Worm (Caenorhabditis elegans) whole organism, L4 larva: ENCODE measurements around the gene Y37D8A.3.

ENCODE experiments used
- D1046.2 ChIP-seq: fragments of 200-800 bp; sonication (Bioruptor generic); IDR thresholded peaks from 2 replicates; pipeline ENCODE4 v1.3.6; 2022; ENCODE audit warnings: missing genetic modification characterization, missing compliant biosample characterization
- F10B5.3 ChIP-seq: sonication (generic microtip); optimal IDR thresholded peaks from 2 replicates; lab custom pipeline; 2016; ENCODE audit warnings: mild to moderate bottlenecking, missing genetic modification characterization, missing compliant biosample characterization
- F49E8.2 ChIP-seq: sonication (generic microtip); optimal IDR thresholded peaks from 2 replicates; lab custom pipeline; 2016; ENCODE audit warnings: missing compliant biosample characterization, mild to moderate bottlenecking, missing genetic modification characterization, borderline replicate concordance
- Y105C5A.15 ChIP-seq: fragments of 200-800 bp; sonication (Bioruptor generic); IDR thresholded peaks from 2 replicates; pipeline ENCODE4 v1.3.6; 2022; ENCODE audit warnings: missing genetic modification characterization, missing compliant biosample characterization
- Y48G9A.11 ChIP-seq: fragments of 200-800 bp; sonication (Bioruptor generic); IDR thresholded peaks from 2 replicates; pipeline ENCODE4 v1.3.6; 2022; ENCODE audit warnings: missing genetic modification reagents, missing genetic modification characterization, missing compliant biosample characterization
- Y5F2A.4 ChIP-seq: fragments of 200-800 bp; sonication (Bioruptor generic); optimal IDR thresholded peaks from 2 replicates; lab custom pipeline; 2018; ENCODE audit warnings: mild to moderate bottlenecking, missing genetic modification characterization, missing compliant biosample characterization
- ZK337.2 ChIP-seq: fragments of 200-800 bp; sonication (Bioruptor generic); IDR thresholded peaks from 2 replicates; pipeline ENCODE4 v1.3.6; 2022; ENCODE audit warnings: missing genetic modification reagents, missing genetic modification characterization, missing compliant biosample characterization
- ZK546.5 ChIP-seq, 2 experiments: sonication (generic microtip); optimal IDR thresholded peaks; 2 replicates each; lab custom pipeline; 2017; ENCODE audit warnings: missing biosample characterization in 2 of 2, missing genetic modification characterization in 2 of 2
- aha-1 ChIP-seq: fragments of 150-350 bp; peaks from one replicate; lab custom pipeline; 2014; ENCODE audit warnings: missing biosample characterization, missing genetic modification characterization
- ceh-20 ChIP-seq: fragments of 200-800 bp; sonication (Bioruptor generic); IDR thresholded peaks from 2 replicates; pipeline ENCODE4 v1.3.6; 2022; ENCODE audit warnings: missing genetic modification reagents, missing genetic modification characterization, missing compliant biosample characterization
- ceh-32 ChIP-seq: sonication (generic microtip); optimal IDR thresholded peaks from 2 replicates; lab custom pipeline; 2016; ENCODE audit warnings: mild to moderate bottlenecking, missing genetic modification characterization, missing compliant biosample characterization; ENCODE audit not compliant: poor library complexity
- ceh-44 ChIP-seq: fragments of 200-800 bp; sonication (Bioruptor generic); IDR thresholded peaks from 2 replicates; pipeline ENCODE4 v1.3.6; 2022; ENCODE audit warnings: missing genetic modification reagents, missing genetic modification characterization, missing compliant biosample characterization
- ceh-62 ChIP-seq: sonication (generic microtip); optimal IDR thresholded peaks from 2 replicates; lab custom pipeline; 2017; ENCODE audit warnings: missing biosample characterization, missing genetic modification characterization
- cey-2 ChIP-seq: sonication (generic microtip); optimal IDR thresholded peaks from 3 replicates; lab custom pipeline; 2017; ENCODE audit warnings: missing genetic modification characterization, mild to moderate bottlenecking, missing compliant biosample characterization, antibody characterized with exemption, borderline replicate concordance; ENCODE audit not compliant: insufficient read depth
- daf-12 ChIP-seq: fragments of 150-350 bp; optimal IDR thresholded peaks from 2 replicates; lab custom pipeline; 2014; ENCODE audit warnings: missing biosample characterization, missing genetic modification reagents, missing genetic modification characterization
- daf-16 ChIP-seq, 3 experiments: sonication (generic microtip); optimal IDR thresholded peaks; 2 replicates each; lab custom pipeline; 2016 to 2017; ENCODE audit warnings: missing genetic modification characterization in 3 of 3, missing genetic modification reagents in 3 of 3, mild to moderate bottlenecking in 2 of 3, missing compliant biosample characterization in 2 of 3, missing biosample characterization in 1 of 3, moderate library complexity in 1 of 3
- daf-8 ChIP-seq: fragments of 200-800 bp; sonication (Bioruptor generic); IDR thresholded peaks from 2 replicates; pipeline ENCODE4 v1.3.6; 2022; ENCODE audit warnings: missing genetic modification characterization, missing compliant biosample characterization
- dmd-6 ChIP-seq: fragments of 200-800 bp; sonication (Bioruptor generic); IDR thresholded peaks from 2 replicates; pipeline ENCODE4 v1.3.6; 2022; ENCODE audit warnings: missing genetic modification reagents, missing genetic modification characterization, missing compliant biosample characterization
- dmd-8 ChIP-seq: fragments of 200-800 bp; sonication (Bioruptor generic); IDR thresholded peaks from 2 replicates; pipeline ENCODE4 v1.3.6; 2022; ENCODE audit warnings: missing genetic modification characterization, missing compliant biosample characterization
- dmd-9 ChIP-seq: fragments of 200-800 bp; sonication (Bioruptor generic); IDR thresholded peaks from 2 replicates; pipeline ENCODE4 v1.3.6; 2022; ENCODE audit warnings: missing genetic modification reagents, missing genetic modification characterization, missing compliant biosample characterization
- egl-27 ChIP-seq: sonication (generic microtip); optimal IDR thresholded peaks from 3 replicates; lab custom pipeline; 2017; ENCODE audit warnings: missing biosample characterization, missing genetic modification reagents, missing genetic modification characterization
- egl-43 ChIP-seq: fragments of 200-800 bp; sonication (Bioruptor generic); IDR thresholded peaks from 2 replicates; pipeline ENCODE4 v1.3.6; 2022; ENCODE audit warnings: missing genetic modification reagents, missing genetic modification characterization, missing compliant biosample characterization
- hif-1 ChIP-seq, 2 experiments: sonication (generic microtip); optimal IDR thresholded peaks; 2 replicates each; lab custom pipeline; 2016 to 2017; ENCODE audit warnings: missing compliant biosample characterization in 2 of 2, missing genetic modification characterization in 2 of 2, missing genetic modification reagents in 2 of 2, missing genotype in 2 of 2, mild to moderate bottlenecking in 1 of 2
- hlh-11 ChIP-seq: fragments of 200-800 bp; sonication (Bioruptor generic); optimal IDR thresholded peaks from 2 replicates; lab custom pipeline; 2018; ENCODE audit warnings: mild to moderate bottlenecking, missing genetic modification characterization, missing compliant biosample characterization
- lim-7 ChIP-seq: fragments of 200-800 bp; sonication (Bioruptor generic); IDR thresholded peaks from 2 replicates; pipeline ENCODE4 v1.3.6; 2022; ENCODE audit warnings: missing genetic modification characterization, missing compliant biosample characterization
- lin-1 ChIP-seq: fragments of 200-800 bp; sonication (Bioruptor generic); IDR thresholded peaks from 2 replicates; pipeline ENCODE4 v1.3.6; 2022; ENCODE audit warnings: missing genetic modification reagents, missing genetic modification characterization, missing compliant biosample characterization
- lin-13 ChIP-seq: fragments of 150-350 bp; optimal IDR thresholded peaks from 2 replicates; lab custom pipeline; 2014; ENCODE audit warnings: missing biosample characterization, missing genetic modification reagents, missing genetic modification characterization
- lin-38 ChIP-seq: fragments of 200-800 bp; sonication (Bioruptor generic); IDR thresholded peaks from 2 replicates; pipeline ENCODE4 v1.3.6; 2022; ENCODE audit warnings: missing genetic modification reagents, missing genetic modification characterization, missing compliant biosample characterization
- lsy-2 ChIP-seq, 2 experiments: fragments of 150-350 bp in 1 of 2; sonication (generic microtip) in 1 of 2; optimal IDR thresholded peaks; 2 replicates each; lab custom pipeline; 2014 to 2017; ENCODE audit warnings: missing biosample characterization in 2 of 2, missing genetic modification characterization in 2 of 2
- madf-5 ChIP-seq, 2 experiments: fragments of 200-800 bp; sonication (Bioruptor generic); IDR thresholded peaks; 2 replicates each; pipeline ENCODE4 v1.3.6; 2022; ENCODE audit warnings: missing compliant biosample characterization in 2 of 2, missing genetic modification characterization in 2 of 2
- madf-9 ChIP-seq: fragments of 200-800 bp; sonication (Bioruptor generic); conservative IDR thresholded peaks from 2 replicates; pipeline ENCODE4 v1.3.6; 2022; ENCODE audit warnings: missing genetic modification reagents, missing genetic modification characterization, missing compliant biosample characterization
- mep-1 ChIP-seq: fragments of 150-350 bp; sonication (generic microtip); optimal IDR thresholded peaks from 3 replicates; lab custom pipeline; 2014; ENCODE audit warnings: missing biosample characterization, missing genetic modification characterization
- mes-2 ChIP-seq: sonication (generic microtip); optimal IDR thresholded peaks from 2 replicates; lab custom pipeline; 2016; ENCODE audit warnings: missing genotype, mild to moderate bottlenecking, missing genetic modification characterization, missing compliant biosample characterization; ENCODE audit not compliant: poor library complexity, severe bottlenecking
- nhr-111 ChIP-seq: fragments of 200-800 bp; sonication (Bioruptor generic); optimal IDR thresholded peaks from 2 replicates; lab custom pipeline; 2018; ENCODE audit warnings: mild to moderate bottlenecking, missing genetic modification characterization, missing compliant biosample characterization
- nhr-237 ChIP-seq: sonication (generic microtip); optimal IDR thresholded peaks from 2 replicates; lab custom pipeline; 2017; ENCODE audit warnings: missing biosample characterization, missing genetic modification characterization
- nhr-42 ChIP-seq: fragments of 200-800 bp; sonication (Bioruptor generic); IDR thresholded peaks from 2 replicates; pipeline ENCODE4 v1.3.6; 2022; ENCODE audit warnings: missing genetic modification characterization, missing compliant biosample characterization
- php-3 ChIP-seq: fragments of 200-800 bp; sonication (Bioruptor generic); IDR thresholded peaks from 2 replicates; pipeline ENCODE4 v1.3.6; 2022; ENCODE audit warnings: missing genetic modification reagents, missing genetic modification characterization, missing compliant biosample characterization
- saeg-2 ChIP-seq: fragments of 200-800 bp; sonication (Bioruptor generic); IDR thresholded peaks from 2 replicates; pipeline ENCODE4 v1.3.6; 2022; ENCODE audit warnings: missing genetic modification reagents, missing genetic modification characterization, missing compliant biosample characterization
- snpc-4 ChIP-seq: fragments of 150-350 bp; optimal IDR thresholded peaks from 2 replicates; lab custom pipeline; 2014; ENCODE audit warnings: missing biosample characterization, missing genetic modification characterization
- unc-130 ChIP-seq: sonication (generic microtip); optimal IDR thresholded peaks from 2 replicates; lab custom pipeline; 2016; ENCODE audit warnings: missing genetic modification reagents, missing genetic modification characterization, missing compliant biosample characterization
- zag-1 ChIP-seq: fragments of 150-350 bp; optimal IDR thresholded peaks from 2 replicates; lab custom pipeline; 2014; ENCODE audit warnings: missing biosample characterization, missing genetic modification characterization

Gene Y37D8A.3

DNA sequence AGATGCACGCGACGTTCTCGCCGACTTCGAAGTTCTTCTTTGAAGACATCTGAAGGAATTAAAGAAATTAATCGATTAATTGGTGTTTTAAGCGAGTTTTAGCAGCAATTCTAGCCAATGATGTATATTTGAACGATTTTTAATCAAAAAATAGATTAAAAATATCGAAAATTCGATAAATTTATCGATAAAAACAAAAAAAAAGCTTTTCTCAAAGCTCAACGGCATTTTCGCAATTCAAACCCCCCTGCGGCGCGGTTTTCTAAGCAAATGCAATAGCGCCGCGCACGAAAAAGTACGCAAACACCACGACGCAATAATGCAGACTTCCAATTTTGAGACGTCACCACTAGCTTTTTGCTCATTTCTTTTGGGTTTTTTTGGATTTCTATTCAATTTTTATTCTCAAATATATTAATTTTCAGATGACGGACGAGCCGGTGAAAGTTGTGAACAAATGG lies 45.5 kb downstream of the Y37D8A.3 start, which contains the start of the genes mrg-1 and spcs-2 (continued):
- TF ChIP-seq unc-130 (GFP tag; lab: Kevin White, UChicago) (peak; percentile 93), Y48G9A.11 (peak; percentile 74), F49E8.2 (tag; lab: Kevin White, UChicago) (peak; percentile 60), dmd-6 (GFP tag; lab: Robert Waterston, UW) (peak; percentile 48), ceh-20 (peak; percentile 74), nhr-111 (GFP tag; lab: Kevin White, UChicago) (no peak), mep-1 (tag; lab: Kevin White, UChicago) (peak; percentile 96), madf-5 (GFP tag; IDR thresholded peaks at IDR 0.05; lab: Robert Waterston, UW) (0 out of 4 replicates have a peak, but pooled peaks of 1 of the 2 experiments have one; percentile 39), ZK337.2 (no peak), lin-1 (GFP tag; lab: Robert Waterston, UW) (peak; percentile 37; the same call in 1 of the 2 replicates), php-3 (GFP tag; lab: Robert Waterston, UW) (peak; percentile 32; the same call in 1 of the 2 replicates), D1046.2 (GFP tag; lab: Robert Waterston, UW) (no peak), ceh-32 (tag; lab: Kevin White, UChicago) (no peak), F10B5.3 (tag; lab: Kevin White, UChicago) (no peak), egl-43 (peak; percentile 72; the same call in 1 of the 2 replicates), daf-16 (GFP tag; optimal IDR thresholded peaks at IDR 0.05; lab: Kevin White, UChicago) (no peak), daf-16 (tag; optimal IDR thresholded peaks at IDR 0.05; lab: Kevin White, UChicago) (peak; percentile 78), Y105C5A.15 (GFP tag; lab: Robert Waterston, UW) (no peak), ceh-62 (no peak), ceh-44 (0 out of 2 replicates have a peak, but pooled peaks have one; percentile 42), hif-1 (tag; optimal IDR thresholded peaks at IDR 0.05; lab: Kevin White, UChicago) (peak in 1 of 2 experiments; percentile 72), lim-7 (GFP tag; lab: Robert Waterston, UW) (0 out of 2 replicates have a peak, but pooled peaks have one; percentile 52), zag-1 (tag; lab: Kevin White, UChicago) (peak; percentile 11), daf-12 (tag; lab: Kevin White, UChicago) (no peak), egl-27 (tag; lab: Kevin White, UChicago) (no peak), dmd-8 (GFP tag; lab: Robert Waterston, UW) (no peak), cey-2 (tag; lab: Kevin White, UChicago) (no peak)

DNA sequence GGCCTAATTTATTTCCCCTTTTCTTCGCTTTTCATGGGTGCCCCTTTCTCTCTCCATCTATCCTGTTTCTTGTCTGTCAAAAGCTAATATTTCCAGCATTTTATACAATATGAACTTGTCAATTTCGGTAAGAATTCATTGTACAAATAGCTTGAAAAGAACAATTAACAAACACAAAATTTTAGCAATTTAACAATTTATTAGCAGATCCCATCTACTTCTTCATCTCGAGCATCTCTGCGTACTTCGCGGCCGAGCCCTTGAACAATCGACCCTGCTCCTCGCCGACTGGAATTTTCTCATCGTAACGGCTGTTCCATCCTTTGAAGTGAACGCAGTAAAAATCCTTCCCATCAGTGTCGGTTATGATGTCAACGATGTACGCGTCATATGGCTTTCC lies 46.5 kb downstream of the Y37D8A.3 start:
- peak; percentile 50 for TF ChIP-seq lin-38 (GFP tag; lab: Robert Waterston, UW)
- peak; percentile 15 for TF ChIP-seq lin-13 (GFP tag; lab: Kevin White, UChicago)
- TF ChIP-seq madf-9 (GFP tag; lab: Robert Waterston, UW): no peak
- TF ChIP-seq lsy-2 (tag; optimal IDR thresholded peaks at IDR 0.05; lab: Kevin White, UChicago): peak in 1 of 2 experiments; percentile 5
- no peak for TF ChIP-seq daf-8 (GFP tag; lab: Robert Waterston, UW)
- TF ChIP-seq ZK546.5 (tag; optimal IDR thresholded peaks at IDR 0.05; lab: Kevin White, UChicago): no peak
- peak; percentile 37 for TF ChIP-seq unc-130 (GFP tag; lab: Kevin White, UChicago)
- TF ChIP-seq Y5F2A.4 (GFP tag; lab: Kevin White, UChicago): no peak

DNA sequence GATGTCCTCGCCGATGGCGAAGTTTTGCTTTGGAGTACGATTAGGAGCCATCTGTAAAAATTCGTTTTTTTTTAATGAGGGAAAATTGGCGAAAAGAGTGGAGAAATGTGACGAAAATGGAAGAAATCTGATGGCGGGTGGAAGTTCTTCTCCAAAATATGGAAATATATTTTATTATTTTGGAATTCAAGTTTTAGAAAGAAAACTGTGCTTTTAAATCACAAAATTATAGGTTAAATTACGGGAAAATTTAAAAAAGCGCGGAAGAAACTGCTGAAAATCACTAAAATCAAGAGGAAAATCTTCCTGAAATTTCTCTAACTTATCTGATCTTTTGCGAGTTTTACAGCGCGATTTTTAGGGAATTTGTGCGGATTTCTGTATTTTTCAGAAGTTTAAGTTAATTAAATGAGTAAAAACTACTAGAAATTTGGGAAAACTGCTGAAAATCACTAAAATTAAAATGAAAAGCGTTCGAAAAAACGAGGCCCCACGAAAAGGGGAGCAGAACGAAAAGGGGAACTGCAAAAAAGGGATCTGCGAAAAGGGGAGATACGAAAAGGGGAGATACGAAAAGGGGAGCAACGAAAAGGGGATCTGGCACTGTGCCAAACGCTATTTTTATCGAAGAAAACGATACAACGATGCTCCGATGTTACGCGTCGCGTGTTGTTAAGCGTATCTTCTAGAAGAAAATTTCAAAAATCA lies 48.5 kb downstream of the Y37D8A.3 start, which contains the start of the genes cec-7 and enu-3.5:
Gene cec-7, minus strand, starts transcription at position 51 of the 708 bp plus-strand sequence.
Gene enu-3.5, plus strand, starts transcription at position 670 of the 708 bp plus-strand sequence.
- TF ChIP-seq saeg-2: no peak
- TF ChIP-seq nhr-237 (tag; lab: Kevin White, UChicago): no peak
- peak; percentile 23 for TF ChIP-seq aha-1 (tag; lab: Kevin White, UChicago)
- peak; percentile 62; the same call in 1 of the 2 replicates for TF ChIP-seq Y48G9A.11
- TF ChIP-seq lin-38 (GFP tag; lab: Robert Waterston, UW): peak; percentile 36; the same call in 1 of the 2 replicates
- TF ChIP-seq nhr-111 (GFP tag; lab: Kevin White, UChicago): no peak
- peak; percentile 4 for TF ChIP-seq mes-2 (tag; lab: Kevin White, UChicago)
- no peak for TF ChIP-seq nhr-42 (GFP tag; lab: Robert Waterston, UW)
- TF ChIP-seq snpc-4: no peak
- TF ChIP-seq dmd-9: no peak
- TF ChIP-seq daf-16 (GFP tag; optimal IDR thresholded peaks at IDR 0.05; lab: Kevin White, UChicago): no peak
- no peak for TF ChIP-seq daf-16 (tag; optimal IDR thresholded peaks at IDR 0.05; lab: Kevin White, UChicago)
- TF ChIP-seq hlh-11: no peak
- 0 out of 2 replicates have a peak, but pooled peaks have one; percentile 8 for TF ChIP-seq dmd-6 (GFP tag; lab: Robert Waterston, UW)
- TF ChIP-seq, all 104 proteins: peak for 5
